Worm (Caenorhabditis elegans): ENCODE results near the gene C08F1.12.
"Not testable (repeated sequence)": the region's sequence is repeated elsewhere in the genome, so short reads cannot be mapped to it uniquely, and the experiment has no call there.

The C08F1.12 gene

ce11 chrII:1831883-1832388, 25.7 kb upstream of the C08F1.12 start, which contains the start of gene math-39:
Gene math-39, plus strand, starts transcription at chrII:1832338.
- TF ChIP-seq lin-39 (tag; optimal IDR thresholded peaks at IDR 0.05) = no peak
- no peak for TF ChIP-seq ZK546.5 (tag; optimal IDR thresholded peaks at IDR 0.05)
- no peak for TF ChIP-seq ceh-82 (tag; optimal IDR thresholded peaks at IDR 0.05)
- TF ChIP-seq elt-2 (tag; optimal IDR thresholded peaks at IDR 0.05) = peak; percentile 51
- no peak for TF ChIP-seq ama-1 (optimal IDR thresholded peaks at IDR 0.05)

- TF ChIP-seq ztf-11 (tag; optimal IDR thresholded peaks at IDR 0.05) = no peak
- no peak for TF ChIP-seq sea-2 (GFP tag; optimal IDR thresholded peaks at IDR 0.05)
- TF ChIP-seq unc-39 (tag; optimal IDR thresholded peaks at IDR 0.05) = no peak
- TF ChIP-seq fkh-10 (GFP tag; optimal IDR thresholded peaks at IDR 0.05) = no peak
- peak; percentile 41 for TF ChIP-seq pqm-1 (tag; optimal IDR thresholded peaks at IDR 0.05)
- TF ChIP-seq elt-2 (tag; optimal IDR thresholded peaks at IDR 0.05) = peak; percentile 62
- no peak for TF ChIP-seq mml-1 (tag; optimal IDR thresholded peaks at IDR 0.05)
- TF ChIP-seq snpc-4 (tag; optimal IDR thresholded peaks at IDR 0.05) = no peak
- no peak for TF ChIP-seq egl-5 (tag; optimal IDR thresholded peaks at IDR 0.05)
Observed at ce11 chrII:1830182-1830682, 24.0 kb upstream of the C08F1.12 start, which contains the start of gene math-40. Gene math-40, plus strand, starts transcription at chrII:1830632.

- not testable (repeated sequence) for TF ChIP-seq pha-4 (tag; optimal IDR thresholded peaks at IDR 0.05); nhr-237 (tag; optimal IDR thresholded peaks at IDR 0.05); unc-62 (GFP tag; optimal IDR thresholded peaks at IDR 0.05)
Observed at ce11 chrII:1824329-1824728, 18.1 kb upstream of the C08F1.12 start, which contains the start of gene math-41. Gene math-41, plus strand, starts transcription at chrII:1824629.

- peak; percentile 57 for TF ChIP-seq elt-2 (tag; optimal IDR thresholded peaks at IDR 0.05)
Observed at ce11 chrII:1823597-1823996, 17.3 kb upstream of the C08F1.12 start.

ce11 chrII:1820774-1821173, 14.5 kb upstream of the C08F1.12 start, which contains the start of gene fbxa-3:
Gene fbxa-3, minus strand, starts transcription at chrII:1820874.
- no peak for TF ChIP-seq nfya-1 (tag; optimal IDR thresholded peaks at IDR 0.05; ENCODE audit: insufficient read depth)
- no peak for TF ChIP-seq nhr-25 (tag; optimal IDR thresholded peaks at IDR 0.05)

- TF ChIP-seq ceh-28 (tag; optimal IDR thresholded peaks at IDR 0.05) (peak; percentile 79), nhr-77 (tag; optimal IDR thresholded peaks at IDR 0.05) (peak; percentile 31), nhr-23 (tag; optimal IDR thresholded peaks at IDR 0.05) (peak; percentile 62), tbx-2 (tag; optimal IDR thresholded peaks at IDR 0.05) (no peak), jun-1 (tag; optimal IDR thresholded peaks at IDR 0.05) (peak; percentile 85), fkh-10 (GFP tag; optimal IDR thresholded peaks at IDR 0.05) (no peak), unc-39 (tag; optimal IDR thresholded peaks at IDR 0.05) (no peak), ztf-11 (tag; optimal IDR thresholded peaks at IDR 0.05) (no peak), R02D3.7 (tag; optimal IDR thresholded peaks at IDR 0.05) (peak; percentile 7), pha-4 (tag; optimal IDR thresholded peaks at IDR 0.05) (peak; percentile 89), mdl-1 (tag; optimal IDR thresholded peaks at IDR 0.05) (peak; percentile 26), elt-1 (tag; optimal IDR thresholded peaks at IDR 0.05) (no peak), skn-1 (tag; optimal IDR thresholded peaks at IDR 0.05) (peak; percentile 26), egl-5 (tag; optimal IDR thresholded peaks at IDR 0.05) (peak; percentile 53), hmg-11 (tag; optimal IDR thresholded peaks at IDR 0.05) (peak; percentile 14), ztf-4 (tag; optimal IDR thresholded peaks at IDR 0.05) (no peak), pqm-1 (tag; optimal IDR thresholded peaks at IDR 0.05) (peak; percentile 98), fkh-2 (tag; optimal IDR thresholded peaks at IDR 0.05) (no peak), nhr-12 (tag; optimal IDR thresholded peaks at IDR 0.05) (no peak), elt-2 (tag; optimal IDR thresholded peaks at IDR 0.05) (peak; percentile 99), nfya-1 (tag; optimal IDR thresholded peaks at IDR 0.05; ENCODE audit: insufficient read depth) (peak; percentile 42), lin-15B (tag; optimal IDR thresholded peaks at IDR 0.05) (peak; percentile 21), sea-2 (GFP tag; optimal IDR thresholded peaks at IDR 0.05) (no peak)
Observed at ce11 chrII:1819944-1820570, 13.8 kb upstream of the C08F1.12 start, which contains the start of gene fbxc-19. Gene fbxc-19, plus strand, starts transcription at chrII:1820479.
